Worm (Caenorhabditis elegans) whole organism, L1 larva: ENCODE measurements around the gene Y62H9A.3.

Experiments used
- C16A3.4 ChIP-seq: fragments of 150-350 bp; optimal IDR thresholded peaks from 2 replicates; lab custom pipeline; 2014; ENCODE audit warnings: missing biosample characterization, missing genetic modification characterization
- alr-1 ChIP-seq: fragments of 200-800 bp; sonication (Bioruptor generic); optimal IDR thresholded peaks from 2 replicates; lab custom pipeline; 2018; ENCODE audit warnings: borderline replicate concordance, mild to moderate bottlenecking, missing genetic modification characterization, missing compliant biosample characterization
- ama-1 ChIP-seq: fragments of 150-350 bp; optimal IDR thresholded peaks from 2 replicates; lab custom pipeline; 2014
- blmp-1 ChIP-seq: fragments of 150-350 bp; optimal IDR thresholded peaks from 2 replicates; lab custom pipeline; 2014; ENCODE audit warnings: missing biosample characterization, missing genetic modification characterization
- ceh-8 ChIP-seq: fragments of 200-800 bp; sonication (Bioruptor generic); optimal IDR thresholded peaks from 2 replicates; lab custom pipeline; 2018; ENCODE audit warnings: mild to moderate bottlenecking, missing genetic modification characterization, moderate library complexity, missing compliant biosample characterization
- ceh-90 ChIP-seq: sonication (generic microtip); optimal IDR thresholded peaks from 2 replicates; lab custom pipeline; 2016; ENCODE audit warnings: missing genetic modification characterization, missing compliant biosample characterization
- dpl-1 ChIP-seq, 3 experiments: fragments of 150-350 bp in 2 of 3; sonication (generic microtip) in 1 of 3; optimal IDR thresholded peaks; 2 replicates each; lab custom pipeline; 2014 to 2017; ENCODE audit warnings: missing biosample characterization in 3 of 3, missing genetic modification characterization in 3 of 3, missing genetic modification reagents in 3 of 3
- dsc-1 ChIP-seq: sonication (generic microtip); optimal IDR thresholded peaks from 2 replicates; lab custom pipeline; 2016; ENCODE audit warnings: mild to moderate bottlenecking, missing genetic modification characterization, missing compliant biosample characterization
- efl-1 ChIP-seq, 4 experiments: fragments of 150-350 bp; optimal IDR thresholded peaks in 3 of 4; peaks in 1 of 4; 1 replicate in 1 of 4; 2 replicates in 3 of 4; lab custom pipeline; 2014; ENCODE audit warnings: missing biosample characterization in 2 of 4, missing genetic modification characterization in 2 of 4, missing genetic modification reagents in 2 of 4
- elt-2 ChIP-seq: sonication (generic microtip); optimal IDR thresholded peaks from 2 replicates; lab custom pipeline; 2016; ENCODE audit warnings: missing genetic modification characterization, mild to moderate bottlenecking, inconsistent platforms, missing compliant biosample characterization, missing genetic modification reagents
- elt-3 ChIP-seq, 6 experiments: fragments of 150-350 bp in 1 of 6; sonication (generic microtip); optimal IDR thresholded peaks; 2 replicates each; lab custom pipeline; 2017 to 2018; ENCODE audit warnings: missing biosample characterization in 6 of 6, missing genetic modification characterization in 6 of 6, inconsistent platforms in 1 of 6
- fkh-10 ChIP-seq: sonication (generic microtip); optimal IDR thresholded peaks from 2 replicates; lab custom pipeline; 2017; ENCODE audit warnings: missing biosample characterization, missing genetic modification reagents, missing genetic modification characterization
- fkh-4 ChIP-seq: sonication (generic microtip); optimal IDR thresholded peaks from 2 replicates; lab custom pipeline; 2016; ENCODE audit warnings: missing compliant biosample characterization, missing genetic modification characterization, borderline replicate concordance
- grh-1 ChIP-seq: fragments of 200-800 bp; sonication (Bioruptor generic); IDR thresholded peaks from 2 replicates; pipeline ENCODE4 v1.3.6; 2022; ENCODE audit warnings: missing genetic modification reagents, missing genetic modification characterization, missing compliant biosample characterization
- hlh-17 ChIP-seq: fragments of 200-800 bp; sonication (Bioruptor generic); optimal IDR thresholded peaks from 2 replicates; lab custom pipeline; 2018; ENCODE audit warnings: missing genetic modification characterization, mild to moderate bottlenecking, missing compliant biosample characterization, moderate library complexity, borderline replicate concordance
- irx-1 ChIP-seq: sonication (generic microtip); optimal IDR thresholded peaks from 2 replicates; lab custom pipeline; 2016; ENCODE audit warnings: missing genetic modification characterization, missing compliant biosample characterization
- lin-13 ChIP-seq: fragments of 150-350 bp; optimal IDR thresholded peaks from 2 replicates; lab custom pipeline; 2014; ENCODE audit warnings: missing biosample characterization, missing genetic modification reagents, missing genetic modification characterization
- lin-35 ChIP-seq, 2 experiments: fragments of 150-350 bp; optimal IDR thresholded peaks; 2 replicates each; lab custom pipeline; 2014; ENCODE audit warnings: missing biosample characterization in 2 of 2, missing genetic modification characterization in 2 of 2, missing genetic modification reagents in 2 of 2
- lin-39 ChIP-seq: fragments of 150-350 bp; optimal IDR thresholded peaks from 2 replicates; lab custom pipeline; 2014; ENCODE audit warnings: missing biosample characterization, missing genetic modification reagents, missing genetic modification characterization
- lir-3 ChIP-seq: sonication (generic microtip); optimal IDR thresholded peaks from 2 replicates; lab custom pipeline; 2016; ENCODE audit warnings: mild to moderate bottlenecking, missing genetic modification characterization, moderate library complexity, missing compliant biosample characterization; ENCODE audit not compliant: poor library complexity
- mab-9 ChIP-seq: fragments of 200-800 bp; sonication (Bioruptor generic); IDR thresholded peaks from 2 replicates; pipeline ENCODE4 v1.3.6; 2022; ENCODE audit warnings: missing genetic modification reagents, missing genetic modification characterization, missing compliant biosample characterization
- nhr-19 ChIP-seq: fragments of 200-800 bp; sonication (Bioruptor generic); conservative IDR thresholded peaks from 2 replicates; pipeline ENCODE4 v1.3.6; 2022; ENCODE audit warnings: missing genetic modification characterization, missing compliant biosample characterization
- nhr-237 ChIP-seq: fragments of 150-350 bp; optimal IDR thresholded peaks from 2 replicates; lab custom pipeline; 2014; ENCODE audit warnings: missing biosample characterization, missing genetic modification characterization
- nhr-71 ChIP-seq: sonication (generic microtip); optimal IDR thresholded peaks from 2 replicates; lab custom pipeline; 2016; ENCODE audit warnings: mild to moderate bottlenecking, missing genetic modification characterization, moderate library complexity, missing compliant biosample characterization
- nhr-90 ChIP-seq: sonication (generic microtip); optimal IDR thresholded peaks from 2 replicates; lab custom pipeline; 2016; ENCODE audit warnings: mild to moderate bottlenecking, missing genetic modification characterization, missing compliant biosample characterization; ENCODE audit not compliant: poor library complexity
- pag-3 ChIP-seq: sonication (generic microtip); optimal IDR thresholded peaks from 2 replicates; lab custom pipeline; 2017; ENCODE audit warnings: missing genetic modification characterization, mild to moderate bottlenecking, missing compliant biosample characterization, antibody characterized with exemption, borderline replicate concordance; ENCODE audit not compliant: insufficient read depth
- pax-3 ChIP-seq: fragments of 200-800 bp; sonication (Bioruptor generic); optimal IDR thresholded peaks from 2 replicates; lab custom pipeline; 2018; ENCODE audit warnings: mild to moderate bottlenecking, missing genetic modification characterization, moderate library complexity, missing compliant biosample characterization
- pqm-1 ChIP-seq: sonication (generic microtip); optimal IDR thresholded peaks from 3 replicates; lab custom pipeline; 2017; ENCODE audit warnings: missing biosample characterization, missing genetic modification characterization
- rnt-1 ChIP-seq: sonication (generic microtip); optimal IDR thresholded peaks from 2 replicates; lab custom pipeline; 2016; ENCODE audit warnings: mild to moderate bottlenecking, missing genetic modification characterization, moderate library complexity, missing compliant biosample characterization
- snpc-4 ChIP-seq: fragments of 150-350 bp; optimal IDR thresholded peaks from 2 replicates; lab custom pipeline; 2014; ENCODE audit warnings: missing biosample characterization, missing genetic modification characterization
- swsn-7 ChIP-seq: sonication (generic microtip); optimal IDR thresholded peaks from 2 replicates; lab custom pipeline; 2016; ENCODE audit warnings: missing genetic modification characterization, missing compliant biosample characterization
- unc-30 ChIP-seq: sonication (generic microtip); optimal IDR thresholded peaks from 2 replicates; lab custom pipeline; 2017; ENCODE audit warnings: missing biosample characterization, missing genetic modification characterization
- unc-62 ChIP-seq: fragments of 150-350 bp; optimal IDR thresholded peaks from 2 replicates; lab custom pipeline; 2014; ENCODE audit warnings: missing biosample characterization, missing genetic modification reagents, missing genetic modification characterization
- unc-98 ChIP-seq: fragments of 200-800 bp; sonication (Bioruptor generic); IDR thresholded peaks from 2 replicates; pipeline ENCODE4 v1.3.6; 2022; ENCODE audit warnings: missing genetic modification characterization, missing compliant biosample characterization
- xbp-1 ChIP-seq: sonication (generic microtip); optimal IDR thresholded peaks from 2 replicates; lab custom pipeline; 2016; ENCODE audit warnings: missing genetic modification characterization, missing compliant biosample characterization
- ztf-4 ChIP-seq: fragments of 150-350 bp; optimal IDR thresholded peaks from 2 replicates; lab custom pipeline; 2014; ENCODE audit warnings: missing biosample characterization, missing genetic modification characterization

Gene Y62H9A.3

DNA sequence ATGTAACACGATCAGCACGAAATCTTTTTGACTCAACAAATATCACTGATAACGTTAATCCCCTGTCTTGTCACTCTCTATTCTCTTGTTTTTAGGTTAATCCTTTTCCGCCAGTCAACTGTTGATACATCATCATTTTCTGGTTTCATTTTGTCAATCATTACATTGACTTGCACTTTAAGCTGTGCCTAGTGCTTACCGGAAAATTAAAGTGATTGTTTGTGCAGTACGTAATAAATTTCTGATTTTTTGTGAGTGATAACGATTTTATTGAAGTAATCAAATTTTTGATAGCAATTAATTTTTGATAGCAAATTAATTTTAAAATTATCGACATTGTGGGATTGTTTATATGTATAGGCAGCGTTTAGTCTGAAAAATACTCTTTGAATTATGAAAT, 29.4 kb upstream of the Y62H9A.3 start:
- peak; percentile 44 for TF ChIP-seq dsc-1
- no peak for TF ChIP-seq unc-62 (GFP tag; lab: Kevin White, UChicago)
- TF ChIP-seq elt-3 (tag; optimal IDR thresholded peaks at IDR 0.05; lab: Kevin White, UChicago) = no peak
- TF ChIP-seq nhr-71 = peak; percentile 14
- no peak for TF ChIP-seq irx-1
- TF ChIP-seq nhr-90 (tag; lab: Kevin White, UChicago) = no peak
- TF ChIP-seq unc-98 = no peak
- TF ChIP-seq lir-3 (tag; lab: Kevin White, UChicago) = no peak
- no peak for TF ChIP-seq swsn-7 (tag; lab: Kevin White, UChicago)
- TF ChIP-seq pag-3 = no peak
- no peak for TF ChIP-seq C16A3.4
- no peak for TF ChIP-seq mab-9
- TF ChIP-seq elt-2 (tag; lab: Kevin White, UChicago) = peak; percentile 90
- no peak for TF ChIP-seq fkh-4 (tag; lab: Kevin White, UChicago)
- no peak for TF ChIP-seq ztf-4 (tag; lab: Kevin White, UChicago)
- no peak for TF ChIP-seq lin-39
- no peak for TF ChIP-seq ceh-90 (tag; lab: Kevin White, UChicago)

ce11 chrX:11908226-11908625, 28.5 kb upstream of the Y62H9A.3 start:
- TF ChIP-seq elt-3 (tag; optimal IDR thresholded peaks at IDR 0.05; lab: Kevin White, UChicago) (no peak), ceh-8 (GFP tag; lab: Kevin White, UChicago) (no peak), alr-1 (tag; lab: Kevin White, UChicago) (no peak), fkh-10 (GFP tag; lab: Kevin White, UChicago) (no peak), ama-1 (lab: Kevin White, UChicago) (no peak), pax-3 (tag; lab: Kevin White, UChicago) (no peak), pqm-1 (no peak), ceh-90 (tag; lab: Kevin White, UChicago) (no peak), nhr-19 (no peak), unc-30 (tag; lab: Kevin White, UChicago) (no peak), lin-35 (GFP tag; optimal IDR thresholded peaks at IDR 0.05; lab: Kevin White, UChicago) (peak in 1 of 2 experiments; percentile 14), snpc-4 (tag; lab: Kevin White, UChicago) (no peak), elt-2 (tag; lab: Kevin White, UChicago) (peak; percentile 45)
- TF ChIP-seq, all 84 proteins: peak for 2

DNA sequence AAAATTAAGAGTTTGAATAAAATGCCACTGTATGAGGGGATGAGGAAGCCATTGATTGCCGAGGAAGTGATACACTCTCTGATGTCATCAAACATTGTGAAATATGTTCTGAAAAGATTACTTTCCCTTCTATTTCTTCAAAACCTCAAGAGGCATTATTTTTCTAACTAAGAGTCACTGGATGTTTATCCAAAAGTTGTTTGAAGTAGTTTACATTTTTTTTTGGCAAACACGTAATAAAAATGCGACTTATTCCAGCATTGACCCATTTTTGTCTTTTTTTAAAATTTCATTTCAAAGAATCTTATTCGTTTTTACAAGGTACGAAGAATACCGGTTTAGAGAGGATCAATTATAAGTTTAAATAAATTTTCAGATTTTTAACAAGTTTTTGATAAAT, 27.5 kb upstream of the Y62H9A.3 start, which contains the start of gene Y62H9A.11:
Gene Y62H9A.11 (minus strand): TSS at position 101 of the 400 bp plus-strand sequence.
- TF ChIP-seq dpl-1 (GFP tag; optimal IDR thresholded peaks at IDR 0.05; lab: Kevin White, UChicago) (no peak), lin-13 (GFP tag; lab: Kevin White, UChicago) (no peak), unc-62 (GFP tag; lab: Kevin White, UChicago) (no peak), nhr-237 (tag; lab: Kevin White, UChicago) (no peak), efl-1 (optimal IDR thresholded peaks at IDR 0.05; lab: Kevin White, UChicago) (no peak), efl-1 (GFP tag; optimal IDR thresholded peaks at IDR 0.05 in 1 of 2; lab: Kevin White, UChicago) (no peak), xbp-1 (tag; lab: Kevin White, UChicago) (no peak), grh-1 (GFP tag; lab: Robert Waterston, UW) (no peak), rnt-1 (no peak), snpc-4 (tag; lab: Kevin White, UChicago) (no peak), blmp-1 (tag; lab: Kevin White, UChicago) (no peak), fkh-10 (GFP tag; lab: Kevin White, UChicago) (no peak), hlh-17 (no peak)

ce11 chrX:11906626-11907025, 26.9 kb upstream of the Y62H9A.3 start:
- TF ChIP-seq lin-35 (GFP tag; optimal IDR thresholded peaks at IDR 0.05; lab: Kevin White, UChicago) (no peak), lir-3 (tag; lab: Kevin White, UChicago) (no peak), unc-30 (tag; lab: Kevin White, UChicago) (no peak)
